Fruit fly (Drosophila melanogaster) whole organism, embryonic: Measurements from ENCODE around the gene RIOK2.

ENCODE experiments used
- Ada2b ChIP-seq: fragments of 200-800 bp; sonication (Bioruptor generic); IDR thresholded peaks from 2 replicates; pipeline ENCODE4 v1.3.6; 2022; ENCODE audit warnings: missing biosample characterization, missing genetic modification characterization
- Bteb2 ChIP-seq: fragments of 200-800 bp; sonication (Bioruptor generic); optimal IDR thresholded peaks from 2 replicates; lab custom pipeline; 2016; ENCODE audit warnings: missing biosample characterization, missing genetic modification characterization
- C15 ChIP-seq: fragments of 200-800 bp; sonication (Bioruptor generic); IDR thresholded peaks from 3 replicates; pipeline ENCODE4 v1.3.6; 2022; ENCODE audit warnings: missing biosample characterization, missing genetic modification characterization
- CG10209 ChIP-seq: fragments of 200-800 bp; sonication (Bioruptor generic); optimal IDR thresholded peaks from 3 replicates; lab custom pipeline; 2017; ENCODE audit warnings: missing biosample characterization, mild to moderate bottlenecking, missing genetic modification characterization, missing genetic modification reagents
- CG11085 ChIP-seq: fragments of 200-800 bp; sonication (Bioruptor generic); IDR thresholded peaks from 2 replicates; pipeline ENCODE4 v1.3.6; 2022; ENCODE audit warnings: missing biosample characterization, missing genetic modification characterization
- CG12104 ChIP-seq: fragments of 200-800 bp; sonication (Bioruptor generic); optimal IDR thresholded peaks from 3 replicates; lab custom pipeline; 2016; ENCODE audit warnings: missing biosample characterization, missing genetic modification characterization
- CG13287 ChIP-seq: fragments of 200-800 bp; sonication (Bioruptor generic); IDR thresholded peaks from 2 replicates; pipeline ENCODE4 v1.3.6; 2022; ENCODE audit warnings: missing biosample characterization, missing genetic modification characterization; ENCODE audit not compliant: partially characterized antibody
- CG14667 ChIP-seq: fragments of 200-800 bp; sonication (Bioruptor generic); IDR thresholded peaks from 2 replicates; pipeline ENCODE4 v1.3.6; 2022; ENCODE audit warnings: missing biosample characterization, missing genetic modification characterization
- CG1602 ChIP-seq: fragments of 200-800 bp; sonication (Bioruptor generic); optimal IDR thresholded peaks from 3 replicates; lab custom pipeline; 2016; ENCODE audit warnings: missing biosample characterization, missing genetic modification characterization
- CG18476 ChIP-seq: fragments of 200-800 bp; sonication (Bioruptor generic); optimal IDR thresholded peaks from 2 replicates; lab custom pipeline; 2016; ENCODE audit warnings: missing biosample characterization, mild to moderate bottlenecking, missing genetic modification characterization
- CG18764 ChIP-seq: fragments of 200-800 bp; sonication (Bioruptor generic); optimal IDR thresholded peaks from 3 replicates; lab custom pipeline; 2016; ENCODE audit warnings: missing biosample characterization, missing genetic modification characterization
- CG2202 ChIP-seq: fragments of 200-800 bp; sonication (Bioruptor generic); optimal IDR thresholded peaks from 2 replicates; lab custom pipeline; 2018; ENCODE audit warnings: missing biosample characterization, mild to moderate bottlenecking, missing genetic modification characterization
- CG3065 ChIP-seq: fragments of 200-800 bp; sonication (Bioruptor generic); optimal IDR thresholded peaks from 2 replicates; lab custom pipeline; 2016; ENCODE audit warnings: missing biosample characterization, missing genetic modification characterization
- CG32772 ChIP-seq: fragments of 200-800 bp; sonication (Bioruptor generic); IDR thresholded peaks from 2 replicates; pipeline ENCODE4 v1.3.6; 2022; ENCODE audit warnings: missing biosample characterization, missing genetic modification characterization
- CG4360 ChIP-seq: fragments of 200-800 bp; sonication (Bioruptor generic); IDR thresholded peaks from 2 replicates; pipeline ENCODE4 v1.3.6; 2022; ENCODE audit warnings: missing biosample characterization, missing genetic modification characterization
- CG4730 ChIP-seq: fragments of 200-800 bp; sonication (Bioruptor generic); IDR thresholded peaks from 2 replicates; pipeline ENCODE4 v1.3.6; 2022; ENCODE audit warnings: missing biosample characterization, missing genetic modification characterization
- CG7928 ChIP-seq: fragments of 200-800 bp; sonication (Bioruptor generic); optimal IDR thresholded peaks from 2 replicates; lab custom pipeline; 2017; ENCODE audit warnings: missing biosample characterization, mild to moderate bottlenecking, missing genetic modification characterization
- CTCF ChIP-seq: fragments of 200-800 bp; sonication (Bioruptor generic); optimal IDR thresholded peaks from 2 replicates; lab custom pipeline; 2017; ENCODE audit warnings: missing biosample characterization, mild to moderate bottlenecking, missing genetic modification characterization, moderate library complexity
- Chrac-16 ChIP-seq: fragments of 200-800 bp; sonication (Bioruptor generic); optimal IDR thresholded peaks from 3 replicates; lab custom pipeline; 2016; ENCODE audit warnings: missing biosample characterization, missing genetic modification characterization
- CrebB ChIP-seq: fragments of 200-800 bp; sonication (Bioruptor generic); optimal IDR thresholded peaks from 3 replicates; lab custom pipeline; 2018; ENCODE audit warnings: missing biosample characterization, mild to moderate bottlenecking, missing genetic modification characterization
- D ChIP-seq, 2 experiments: fragments of 200-800 bp in 1 of 2; fragments of >200 bp in 1 of 2; sonication (Bioruptor generic) in 1 of 2; optimal IDR thresholded peaks; 2 replicates in 1 of 2; 3 replicates in 1 of 2; lab custom pipeline; 2017; ENCODE audit warnings: mild to moderate bottlenecking in 1 of 2, missing biosample characterization in 1 of 2, missing genetic modification characterization in 1 of 2, missing genetic modification reagents in 1 of 2
- D19B ChIP-seq: fragments of 200-800 bp; sonication (Bioruptor generic); optimal IDR thresholded peaks from 2 replicates; lab custom pipeline; 2017; ENCODE audit warnings: missing biosample characterization, mild to moderate bottlenecking, missing genetic modification characterization
- E2f1 ChIP-seq: fragments of 200-800 bp; sonication (Bioruptor generic); IDR thresholded peaks from 2 replicates; pipeline ENCODE4 v1.3.6; 2022; ENCODE audit warnings: missing biosample characterization, missing genetic modification characterization
- Gsc ChIP-seq: fragments of 200-800 bp; sonication (Bioruptor generic); IDR thresholded peaks from 2 replicates; pipeline ENCODE4 v1.3.6; 2022; ENCODE audit warnings: missing biosample characterization, missing genetic modification characterization
- HHEX ChIP-seq: fragments of 200-800 bp; sonication (Bioruptor generic); optimal IDR thresholded peaks from 3 replicates; lab custom pipeline; 2017; ENCODE audit warnings: missing biosample characterization, mild to moderate bottlenecking, missing genetic modification characterization, missing genetic modification reagents
- MBD-R2 ChIP-seq: fragments of 200-800 bp; sonication (Bioruptor generic); IDR thresholded peaks from 2 replicates; pipeline ENCODE4 v1.3.6; 2022; ENCODE audit warnings: missing biosample characterization, missing genetic modification characterization
- Opbp ChIP-seq: fragments of 200-800 bp; sonication (Bioruptor generic); IDR thresholded peaks from 3 replicates; pipeline ENCODE4 v1.3.6; 2022; ENCODE audit warnings: missing biosample characterization, missing genetic modification characterization; ENCODE audit not compliant: partially characterized antibody
- Sin3A ChIP-seq: fragments of >200 bp; optimal IDR thresholded peaks from 2 replicates; lab custom pipeline; 2018
- Sox100B ChIP-seq: fragments of 200-800 bp; sonication (Bioruptor generic); optimal IDR thresholded peaks from 3 replicates; lab custom pipeline; 2018; ENCODE audit warnings: missing biosample characterization, mild to moderate bottlenecking, missing genetic modification characterization
- Ssrp ChIP-seq: fragments of 200-800 bp; sonication (Bioruptor generic); optimal IDR thresholded peaks from 2 replicates; lab custom pipeline; 2018; ENCODE audit warnings: missing biosample characterization, mild to moderate bottlenecking, missing genetic modification characterization, moderate library complexity
- Stat92E ChIP-seq, 3 experiments: fragments of >200 bp in 2 of 3; fragments of 200-800 bp in 1 of 3; sonication (Bioruptor generic) in 1 of 3; optimal IDR thresholded peaks; 2 replicates each; lab custom pipeline; 2017 to 2019; ENCODE audit warnings: missing biosample characterization in 3 of 3, missing genetic modification characterization in 3 of 3, mild to moderate bottlenecking in 1 of 3, moderate library complexity in 1 of 3
- Xbp1 ChIP-seq: fragments of 200-800 bp; sonication (Bioruptor generic); optimal IDR thresholded peaks from 3 replicates; lab custom pipeline; 2016; ENCODE audit warnings: missing biosample characterization, mild to moderate bottlenecking, missing genetic modification characterization
- Xrp1 ChIP-seq: fragments of 200-800 bp; sonication (Bioruptor generic); IDR thresholded peaks from 2 replicates; pipeline ENCODE4 v1.3.6; 2022; ENCODE audit warnings: missing biosample characterization, missing genetic modification characterization
- bowl ChIP-seq: fragments of 200-800 bp; sonication (Bioruptor generic); IDR thresholded peaks from 2 replicates; pipeline ENCODE4 v1.3.6; 2022; ENCODE audit warnings: missing biosample characterization, missing genetic modification characterization
- bsh ChIP-seq, 2 experiments: fragments of 200-800 bp; sonication (Bioruptor generic); optimal IDR thresholded peaks; 2 replicates each; lab custom pipeline; 2017 to 2018; ENCODE audit warnings: mild to moderate bottlenecking in 2 of 2, missing biosample characterization in 2 of 2, missing genetic modification characterization in 2 of 2, moderate library complexity in 1 of 2
- cad ChIP-seq: fragments of >200 bp; optimal IDR thresholded peaks from 2 replicates; lab custom pipeline; 2017; ENCODE audit warnings: missing biosample characterization, missing genetic modification characterization
- dati ChIP-seq: fragments of 200-800 bp; sonication (Bioruptor generic); IDR thresholded peaks from 2 replicates; pipeline ENCODE4 v1.3.6; 2022; ENCODE audit warnings: missing biosample characterization, missing genetic modification characterization
- emc ChIP-seq: fragments of 200-800 bp; sonication (Bioruptor generic); optimal IDR thresholded peaks from 2 replicates; lab custom pipeline; 2016; ENCODE audit warnings: missing biosample characterization, missing genetic modification characterization
- gcm ChIP-seq: fragments of 200-800 bp; sonication (Bioruptor generic); optimal IDR thresholded peaks from 2 replicates; lab custom pipeline; 2019; ENCODE audit warnings: missing biosample characterization, mild to moderate bottlenecking, missing genetic modification characterization, moderate library complexity
- grau ChIP-seq: fragments of 200-800 bp; optimal IDR thresholded peaks from 3 replicates; lab custom pipeline; 2019; ENCODE audit warnings: missing biosample characterization, mild to moderate bottlenecking, missing genetic modification characterization, moderate library complexity
- jumu ChIP-seq: fragments of 200-800 bp; sonication (Bioruptor generic); optimal IDR thresholded peaks from 3 replicates; lab custom pipeline; 2016; ENCODE audit warnings: missing biosample characterization, missing genetic modification characterization
- maf-S ChIP-seq: fragments of 200-800 bp; sonication (Bioruptor generic); optimal IDR thresholded peaks from 2 replicates; lab custom pipeline; 2016; ENCODE audit warnings: missing biosample characterization, missing genetic modification characterization
- pho ChIP-seq: fragments of 200-800 bp; sonication (Bioruptor generic); optimal IDR thresholded peaks from 2 replicates; lab custom pipeline; 2016; ENCODE audit warnings: missing biosample characterization, missing genetic modification characterization
- prd ChIP-seq, 3 experiments: fragments of >200 bp in 2 of 3; fragments of 200-800 bp in 1 of 3; sonication (Bioruptor generic) in 1 of 3; optimal IDR thresholded peaks in 2 of 3; IDR thresholded peaks in 1 of 3; 2 replicates in 2 of 3; 3 replicates in 1 of 3; pipeline versions ENCODE4 v1.3.6 to Lab custom; 2017 to 2022; ENCODE audit warnings: missing biosample characterization in 1 of 3, missing genetic modification characterization in 1 of 3
- pzg ChIP-seq: fragments of 200-800 bp; sonication (Bioruptor generic); optimal IDR thresholded peaks from 3 replicates; lab custom pipeline; 2018; ENCODE audit warnings: missing biosample characterization, mild to moderate bottlenecking, missing genetic modification characterization, moderate library complexity
- repo ChIP-seq: fragments of 200-800 bp; sonication (Bioruptor generic); optimal IDR thresholded peaks from 2 replicates; lab custom pipeline; 2016; ENCODE audit warnings: missing biosample characterization, missing genetic modification characterization
- tap ChIP-seq: fragments of 200-800 bp; optimal IDR thresholded peaks from 3 replicates; lab custom pipeline; 2019; ENCODE audit warnings: missing biosample characterization, mild to moderate bottlenecking, missing genetic modification characterization, moderate library complexity
- unc-4 ChIP-seq: fragments of 200-800 bp; sonication (Bioruptor generic); IDR thresholded peaks from 2 replicates; pipeline ENCODE4 v1.3.6; 2022; ENCODE audit warnings: missing biosample characterization, missing genetic modification characterization; ENCODE audit not compliant: partially characterized antibody
- wor ChIP-seq: fragments of 200-800 bp; sonication (Bioruptor generic); IDR thresholded peaks from 2 replicates; pipeline ENCODE4 v1.3.6; 2022; ENCODE audit warnings: missing biosample characterization, missing genetic modification characterization
- yki ChIP-seq: fragments of >200 bp; optimal IDR thresholded peaks from 3 replicates; lab custom pipeline; 2018

RIOK2 gene

DNA sequence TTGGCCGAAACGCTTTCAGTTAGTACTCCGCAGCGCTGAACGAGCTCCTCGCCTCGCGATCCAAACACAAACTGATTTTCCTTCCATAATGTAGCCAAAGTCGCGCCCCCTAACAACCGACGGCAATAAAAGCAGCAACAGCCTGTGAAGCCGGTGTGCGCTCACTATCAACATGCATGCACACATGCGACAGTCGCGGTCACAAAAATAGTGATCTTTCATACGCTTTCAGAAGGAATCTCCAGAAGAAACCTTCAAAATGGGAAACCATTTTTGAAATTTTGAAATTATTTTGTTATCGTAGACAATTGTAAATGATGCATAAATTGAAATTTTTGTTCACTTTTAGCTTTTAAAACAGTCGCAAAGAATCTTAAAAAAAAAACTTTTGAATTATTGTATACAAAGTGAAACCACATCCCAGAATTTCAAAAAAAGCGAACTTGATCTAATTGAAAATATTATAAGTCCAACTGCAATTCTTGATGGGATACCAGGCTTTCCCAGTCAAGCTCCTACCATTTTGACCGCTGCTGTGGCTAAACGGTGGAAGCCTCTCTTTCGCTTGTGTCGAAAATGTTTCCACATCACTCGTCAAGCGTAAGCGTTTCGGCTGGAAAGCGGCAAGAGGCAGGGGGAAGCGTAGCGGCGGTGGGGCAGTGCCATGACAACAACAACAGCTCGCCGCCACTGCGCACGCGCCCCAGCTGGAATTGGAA is 33.2 kb upstream of the RIOK2 start, which contains the start of gene Cad96Cb (continued):
- peak; percentile 85 for TF ChIP-seq CG10209
- peak; percentile 66 for TF ChIP-seq wor
- no peak for TF ChIP-seq unc-4
- peak; percentile 80 for TF ChIP-seq CG18476
- peak; percentile 19 for TF ChIP-seq CTCF (GFP tag; lab: Kevin White, UChicago)
- peak; percentile 74 for TF ChIP-seq HHEX
- no peak for TF ChIP-seq MBD-R2
- TF ChIP-seq Xrp1 (GFP tag; lab: Robert Waterston, UW), result peak; percentile 77
- TF ChIP-seq CG3065 (GFP tag; lab: Kevin White, UChicago), result peak; percentile 65
- peak; percentile 90 for TF ChIP-seq Ssrp (tag; lab: Kevin White, UChicago)
- TF ChIP-seq prd (optimal IDR thresholded peaks at IDR 0.05; lab: Kevin White, UChicago), result no peak
- peak; percentile 75 for TF ChIP-seq prd (GFP tag; IDR thresholded peaks at IDR 0.05; lab: Robert Waterston, UW)
- peak; percentile 96 for TF ChIP-seq Sox100B (GFP tag; lab: Kevin White, UChicago)
- TF ChIP-seq emc (GFP tag; lab: Kevin White, UChicago), result peak; percentile 49
- no peak for TF ChIP-seq cad
- peak; percentile 73 for TF ChIP-seq CG1602 (GFP tag; lab: Kevin White, UChicago)
- no peak for TF ChIP-seq Opbp (GFP tag; lab: Robert Waterston, UW)
- peak; percentile 86 for TF ChIP-seq CG12104 (GFP tag; lab: Kevin White, UChicago)
- TF ChIP-seq CG7928 (GFP tag; lab: Kevin White, UChicago), result peak; percentile 7
- TF ChIP-seq CG18764 (GFP tag; lab: Kevin White, UChicago), result peak; percentile 76
- no peak for TF ChIP-seq CG13287 (GFP tag; lab: Robert Waterston, UW)
- no peak for TF ChIP-seq CG11085 (GFP tag; lab: Robert Waterston, UW)
- TF ChIP-seq Bteb2 (GFP tag; lab: Kevin White, UChicago), result peak; percentile 78
- TF ChIP-seq pho (GFP tag; lab: Kevin White, UChicago), result peak; percentile 63
- TF ChIP-seq yki (lab: Kevin White, UChicago), result no peak
- peak; percentile 48; the same call in 1 of the 2 replicates for TF ChIP-seq E2f1 (GFP tag; lab: Robert Waterston, UW)
- TF ChIP-seq maf-S (GFP tag; lab: Kevin White, UChicago), result peak; percentile 50
- no peak for TF ChIP-seq CG32772 (GFP tag; lab: Robert Waterston, UW)
- TF ChIP-seq jumu (GFP tag; lab: Kevin White, UChicago), result peak; percentile 76
- TF ChIP-seq Stat92E (GFP tag; optimal IDR thresholded peaks at IDR 0.05; lab: Kevin White, UChicago), result peak in 1 of 3 experiments; percentile 27
- no peak for TF ChIP-seq Ada2b (GFP tag; lab: Robert Waterston, UW)
- TF ChIP-seq bowl, result no peak
- peak; percentile 77 for TF ChIP-seq Xbp1 (GFP tag; lab: Kevin White, UChicago)
- TF ChIP-seq dati (GFP tag; lab: Robert Waterston, UW), result no peak
- TF ChIP-seq CG4360 (GFP tag; lab: Robert Waterston, UW), result peak; percentile 94
- peak; percentile 26 for TF ChIP-seq CrebB (tag; lab: Kevin White, UChicago)
- no peak for TF ChIP-seq D (optimal IDR thresholded peaks at IDR 0.05; lab: Kevin White, UChicago)
- peak; percentile 92 for TF ChIP-seq D (GFP tag; optimal IDR thresholded peaks at IDR 0.05; lab: Kevin White, UChicago)
- no peak for TF ChIP-seq Sin3A
- peak; percentile 48 for TF ChIP-seq CG2202 (tag; lab: Kevin White, UChicago)
- peak; percentile 31 for TF ChIP-seq D19B (GFP tag; lab: Kevin White, UChicago)
- peak; percentile 86 for TF ChIP-seq gcm (GFP tag; lab: Kevin White, UChicago)
- no peak for TF ChIP-seq tap (tag; lab: Kevin White, UChicago)
- TF ChIP-seq pzg (GFP tag; lab: Kevin White, UChicago), result no peak
- peak; percentile 25 for TF ChIP-seq repo
- peak; percentile 83 for TF ChIP-seq Chrac-16
- peak; percentile 84 to 91 for TF ChIP-seq bsh (GFP tag; optimal IDR thresholded peaks at IDR 0.05; lab: Kevin White, UChicago)
- TF ChIP-seq CG14667 (GFP tag; lab: Robert Waterston, UW), result 0 out of 2 replicates have a peak, but pooled peaks have one; percentile 19
- TF ChIP-seq C15 (GFP tag; lab: Robert Waterston, UW), result no peak; the same call in 2 of the 3 replicates
- TF ChIP-seq grau (tag; lab: Kevin White, UChicago), result peak; percentile 81
- TF ChIP-seq Gsc (GFP tag; lab: Robert Waterston, UW), result no peak
- no peak for TF ChIP-seq CG4730 (GFP tag; lab: Robert Waterston, UW)
